Worm (Caenorhabditis elegans) whole organism, L2 larva: Measurements from ENCODE around the gene sdz-1.

Source experiments
- F13H6.1 ChIP-seq: sonication (generic microtip); optimal IDR thresholded peaks from 2 replicates; lab custom pipeline; 2016; ENCODE audit warnings: missing genetic modification characterization, missing compliant biosample characterization
- ama-1 ChIP-seq: fragments of 150-350 bp; optimal IDR thresholded peaks from 2 replicates; lab custom pipeline; 2018; ENCODE audit warnings: inconsistent platforms
- elt-1 ChIP-seq: fragments of 150-350 bp; optimal IDR thresholded peaks from 2 replicates; lab custom pipeline; 2014; ENCODE audit warnings: missing biosample characterization, missing genetic modification characterization
- lin-39 ChIP-seq: fragments of 150-350 bp; optimal IDR thresholded peaks from 2 replicates; lab custom pipeline; 2014; ENCODE audit warnings: missing biosample characterization, missing genetic modification reagents, missing genetic modification characterization
- nhr-10 ChIP-seq: sonication (generic microtip); optimal IDR thresholded peaks from 2 replicates; lab custom pipeline; 2017; ENCODE audit warnings: missing biosample characterization, missing genetic modification characterization
- nhr-23 ChIP-seq: fragments of 150-350 bp; optimal IDR thresholded peaks from 2 replicates; lab custom pipeline; 2014; ENCODE audit warnings: missing biosample characterization, missing genetic modification reagents, missing genetic modification characterization
- nhr-77 ChIP-seq: fragments of 150-350 bp; optimal IDR thresholded peaks from 2 replicates; lab custom pipeline; 2014; ENCODE audit warnings: missing biosample characterization, missing genetic modification characterization
- skn-1 ChIP-seq: sonication (generic microtip); optimal IDR thresholded peaks from 2 replicates; lab custom pipeline; 2017; ENCODE audit warnings: missing biosample characterization, missing genetic modification characterization
- snpc-4 ChIP-seq: fragments of 150-350 bp; optimal IDR thresholded peaks from 2 replicates; lab custom pipeline; 2014; ENCODE audit warnings: missing biosample characterization, missing genetic modification characterization
- unc-55 ChIP-seq: fragments of 150-350 bp; sonication (generic microtip); optimal IDR thresholded peaks from 3 replicates; lab custom pipeline; 2014; ENCODE audit warnings: missing biosample characterization, missing genetic modification reagents, missing genetic modification characterization
- unc-62 ChIP-seq: fragments of 150-350 bp; optimal IDR thresholded peaks from 2 replicates; lab custom pipeline; 2014; ENCODE audit warnings: missing biosample characterization, missing genetic modification reagents, missing genetic modification characterization
- ztf-11 ChIP-seq: sonication (generic microtip); optimal IDR thresholded peaks from 2 replicates; lab custom pipeline; 2017; ENCODE audit warnings: missing biosample characterization, missing genetic modification characterization
- ztf-4 ChIP-seq: fragments of 150-350 bp; optimal IDR thresholded peaks from 2 replicates; lab custom pipeline; 2014; ENCODE audit warnings: missing biosample characterization, missing genetic modification characterization

ce11 chrIII:8668717-8669116, 31.4 kb downstream of the sdz-1 start:
- TF ChIP-seq ama-1 (lab: Kevin White, UChicago) (no peak), nhr-77 (no peak), nhr-23 (tag; lab: Kevin White, UChicago) (no peak), unc-55 (GFP tag; lab: Kevin White, UChicago) (no peak), F13H6.1 (no peak), ztf-11 (tag; lab: Kevin White, UChicago) (no peak), skn-1 (tag; lab: Kevin White, UChicago) (no peak), elt-1 (tag; lab: Kevin White, UChicago) (no peak), lin-39 (tag; lab: Kevin White, UChicago) (no peak), ztf-4 (tag; lab: Kevin White, UChicago) (no peak), unc-62 (no peak), snpc-4 (tag; lab: Kevin White, UChicago) (no peak), nhr-10 (tag; lab: Kevin White, UChicago) (no peak)
